Worm (Caenorhabditis elegans) whole organism, late embryonic: ENCODE data around the gene fbxa-218.
A peak's percentile ranks its signal among the peaks of the same experiment; 100 is the strongest.

Experiments used
- C38D4.7 ChIP-seq: fragments of 200-800 bp; sonication (Bioruptor generic); optimal IDR thresholded peaks from 2 replicates; lab custom pipeline; 2018; ENCODE audit warnings: mild to moderate bottlenecking, missing genetic modification characterization, moderate library complexity, missing compliant biosample characterization
- K09A11.1 ChIP-seq: sonication (generic microtip); optimal IDR thresholded peaks from 2 replicates; lab custom pipeline; 2017; ENCODE audit warnings: antibody characterized with exemption, mild to moderate bottlenecking, missing genetic modification characterization, missing compliant biosample characterization; ENCODE audit not compliant: insufficient read depth
- T23F11.4 ChIP-seq: fragments of 200-800 bp; sonication (Bioruptor generic); optimal IDR thresholded peaks from 2 replicates; lab custom pipeline; 2018; ENCODE audit warnings: mild to moderate bottlenecking, missing genetic modification characterization, missing compliant biosample characterization
- ama-1 ChIP-seq: fragments of 150-350 bp; optimal IDR thresholded peaks from 2 replicates; lab custom pipeline; 2014
- ceh-14 ChIP-seq: sonication (generic microtip); optimal IDR thresholded peaks from 2 replicates; lab custom pipeline; 2016; ENCODE audit warnings: missing genotype, missing genetic modification characterization, missing compliant biosample characterization
- ceh-18 ChIP-seq: sonication (generic microtip); optimal IDR thresholded peaks from 2 replicates; lab custom pipeline; 2016; ENCODE audit warnings: missing genetic modification characterization, missing compliant biosample characterization
- ceh-22 ChIP-seq: sonication (generic microtip); optimal IDR thresholded peaks from 2 replicates; lab custom pipeline; 2017; ENCODE audit warnings: missing biosample characterization, missing genetic modification characterization
- ceh-24 ChIP-seq: sonication (generic microtip); optimal IDR thresholded peaks from 2 replicates; lab custom pipeline; 2016; ENCODE audit warnings: mild to moderate bottlenecking, missing genetic modification characterization, missing compliant biosample characterization
- ceh-48 ChIP-seq: sonication (generic microtip); optimal IDR thresholded peaks from 2 replicates; lab custom pipeline; 2016; ENCODE audit warnings: missing genetic modification characterization, inconsistent platforms, missing compliant biosample characterization
- ceh-6 ChIP-seq: fragments of 200-800 bp; sonication (Bioruptor generic); optimal IDR thresholded peaks from 2 replicates; lab custom pipeline; 2018; ENCODE audit warnings: mild to moderate bottlenecking, missing genetic modification characterization, missing compliant biosample characterization
- ceh-9 ChIP-seq: sonication (generic microtip); optimal IDR thresholded peaks from 2 replicates; lab custom pipeline; 2016; ENCODE audit warnings: mild to moderate bottlenecking, missing genetic modification characterization, inconsistent platforms, missing compliant biosample characterization
- dve-1 ChIP-seq: sonication (generic microtip); optimal IDR thresholded peaks from 2 replicates; lab custom pipeline; 2017; ENCODE audit warnings: antibody characterized with exemption, mild to moderate bottlenecking, missing genetic modification characterization, missing compliant biosample characterization
- elt-2 ChIP-seq: sonication (generic microtip); optimal IDR thresholded peaks from 2 replicates; lab custom pipeline; 2016; ENCODE audit warnings: missing genetic modification reagents, missing genetic modification characterization, missing compliant biosample characterization
- elt-4 ChIP-seq: sonication (generic microtip); optimal IDR thresholded peaks from 2 replicates; lab custom pipeline; 2016; ENCODE audit warnings: missing genetic modification characterization, missing compliant biosample characterization
- fkh-10 ChIP-seq: fragments of 150-350 bp; optimal IDR thresholded peaks from 2 replicates; lab custom pipeline; 2014; ENCODE audit warnings: missing biosample characterization, missing genetic modification reagents, missing genetic modification characterization
- gmeb-2 ChIP-seq: sonication (generic microtip); optimal IDR thresholded peaks from 2 replicates; lab custom pipeline; 2016; ENCODE audit warnings: missing genetic modification characterization, inconsistent platforms, missing compliant biosample characterization
- hlh-15 ChIP-seq: sonication (generic microtip); optimal IDR thresholded peaks from 2 replicates; lab custom pipeline; 2016; ENCODE audit warnings: missing genetic modification characterization, missing compliant biosample characterization
- hlh-6 ChIP-seq: sonication (generic microtip); optimal IDR thresholded peaks from 2 replicates; lab custom pipeline; 2016; ENCODE audit warnings: missing genotype, missing genetic modification characterization, missing compliant biosample characterization
- hlh-8 ChIP-seq: sonication (generic microtip); optimal IDR thresholded peaks from 2 replicates; lab custom pipeline; 2016; ENCODE audit warnings: missing genotype, missing genetic modification characterization, missing compliant biosample characterization
- lim-6 ChIP-seq: sonication (generic microtip); optimal IDR thresholded peaks from 2 replicates; lab custom pipeline; 2016; ENCODE audit warnings: missing genetic modification characterization, missing compliant biosample characterization
- madf-2 ChIP-seq: sonication (generic microtip); optimal IDR thresholded peaks from 2 replicates; lab custom pipeline; 2017; ENCODE audit warnings: missing genetic modification characterization, missing compliant biosample characterization
- nfya-1 ChIP-seq: sonication (generic microtip); optimal IDR thresholded peaks from 2 replicates; lab custom pipeline; 2017; ENCODE audit warnings: missing genetic modification characterization, mild to moderate bottlenecking, missing compliant biosample characterization, antibody characterized with exemption, moderate library complexity
- nhr-11 ChIP-seq: fragments of 150-350 bp; optimal IDR thresholded peaks from 2 replicates; lab custom pipeline; 2014; ENCODE audit warnings: missing biosample characterization, missing genetic modification characterization
- nhr-232 ChIP-seq: sonication (generic microtip); optimal IDR thresholded peaks from 2 replicates; lab custom pipeline; 2016; ENCODE audit warnings: missing genetic modification characterization, missing compliant biosample characterization
- npax-4 ChIP-seq: sonication (generic microtip); optimal IDR thresholded peaks from 2 replicates; lab custom pipeline; 2016; ENCODE audit warnings: missing genetic modification characterization, missing compliant biosample characterization
- pat-9 ChIP-seq: fragments of 200-800 bp; sonication (Bioruptor generic); optimal IDR thresholded peaks from 2 replicates; lab custom pipeline; 2018; ENCODE audit warnings: mild to moderate bottlenecking, missing genetic modification characterization, moderate library complexity, missing compliant biosample characterization
- pax-1 ChIP-seq: fragments of 150-350 bp; optimal IDR thresholded peaks from 2 replicates; lab custom pipeline; 2014; ENCODE audit warnings: missing biosample characterization, missing genetic modification characterization
- pha-4 ChIP-seq: fragments of 150-350 bp; optimal IDR thresholded peaks from 2 replicates; lab custom pipeline; 2018; ENCODE audit warnings: missing biosample characterization, missing genetic modification reagents, missing genetic modification characterization
- ref-2 ChIP-seq: sonication (generic microtip); optimal IDR thresholded peaks from 2 replicates; lab custom pipeline; 2016; ENCODE audit warnings: missing genetic modification characterization, missing compliant biosample characterization
- sdc-2 ChIP-seq: sonication (generic microtip); optimal IDR thresholded peaks from 2 replicates; lab custom pipeline; 2016; ENCODE audit warnings: missing genotype, missing genetic modification characterization, missing compliant biosample characterization
- sox-2 ChIP-seq: fragments of 200-800 bp; sonication (Bioruptor generic); IDR thresholded peaks from 2 replicates; pipeline ENCODE4 v1.3.6; 2022; ENCODE audit warnings: missing genetic modification reagents, missing genetic modification characterization, missing compliant biosample characterization
- sox-4 ChIP-seq: sonication (generic microtip); optimal IDR thresholded peaks from 2 replicates; lab custom pipeline; 2017; ENCODE audit warnings: mild to moderate bottlenecking, missing genetic modification characterization, inconsistent platforms, missing compliant biosample characterization
- syd-9 ChIP-seq: sonication (generic microtip); optimal IDR thresholded peaks from 2 replicates; lab custom pipeline; 2016; ENCODE audit warnings: mild to moderate bottlenecking, missing genetic modification characterization, moderate library complexity, missing compliant biosample characterization
- tbx-2 ChIP-seq: sonication (generic microtip); optimal IDR thresholded peaks from 2 replicates; lab custom pipeline; 2016; ENCODE audit warnings: missing genetic modification characterization, missing compliant biosample characterization
- unc-42 ChIP-seq: sonication (generic microtip); optimal IDR thresholded peaks from 2 replicates; lab custom pipeline; 2016; ENCODE audit warnings: missing genotype, missing genetic modification characterization, missing compliant biosample characterization

Gene fbxa-218

ce11 chrIII:12399709-12400108, 36.6 kb upstream of the fbxa-218 start (continued):
- TF ChIP-seq unc-42 (tag; lab: Kevin White, UChicago) (no peak), T23F11.4 (peak; percentile 3), npax-4 (tag; lab: Kevin White, UChicago) (peak; percentile 36), nhr-11 (tag; lab: Kevin White, UChicago) (no peak), tbx-2 (tag; lab: Kevin White, UChicago) (no peak), hlh-6 (tag; lab: Kevin White, UChicago) (no peak), nfya-1 (tag; lab: Kevin White, UChicago) (no peak), elt-2 (tag; lab: Kevin White, UChicago) (peak; percentile 48), pha-4 (tag; lab: Kevin White, UChicago) (no peak), hlh-15 (tag; lab: Kevin White, UChicago) (peak; percentile 7), madf-2 (no peak), nhr-232 (peak; percentile 23), sox-2 (GFP tag; lab: Robert Waterston, UW) (0 out of 2 replicates have a peak, but pooled peaks have one; percentile 42), hlh-8 (tag; lab: Kevin White, UChicago) (no peak), K09A11.1 (tag; lab: Kevin White, UChicago) (no peak), ceh-18 (tag; lab: Kevin White, UChicago) (peak; percentile 16)

DNA sequence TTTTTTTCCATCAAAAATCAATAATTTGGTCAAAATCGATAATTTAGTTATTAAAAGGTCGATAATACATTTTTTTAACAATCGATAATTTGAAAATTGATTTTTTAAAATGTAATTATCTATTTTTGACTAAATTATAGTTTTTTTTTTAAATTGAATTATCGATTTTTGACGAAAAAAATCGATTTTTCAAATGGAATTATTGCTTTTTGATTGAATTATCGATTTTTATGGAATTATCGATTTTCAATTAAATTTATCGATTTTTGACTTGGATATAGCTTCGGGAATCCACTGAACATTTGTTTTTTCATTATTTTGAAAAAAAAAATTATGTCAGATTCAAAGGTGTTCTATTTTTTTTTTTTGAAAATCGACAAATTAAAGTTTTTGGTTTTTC, 26.0 kb upstream of the fbxa-218 start:
- TF ChIP-seq C38D4.7: no peak
- TF ChIP-seq pat-9 (tag; lab: Kevin White, UChicago): no peak
- no peak for TF ChIP-seq nhr-232
- TF ChIP-seq syd-9: no peak
- TF ChIP-seq ceh-22 (tag; lab: Kevin White, UChicago): no peak
- TF ChIP-seq sox-2 (GFP tag; lab: Robert Waterston, UW): no peak
- TF ChIP-seq elt-4 (tag; lab: Kevin White, UChicago): no peak
- no peak for TF ChIP-seq ref-2
- TF ChIP-seq npax-4 (tag; lab: Kevin White, UChicago): no peak
- TF ChIP-seq fkh-10 (GFP tag; lab: Kevin White, UChicago): no peak
- no peak for TF ChIP-seq dve-1 (tag; lab: Kevin White, UChicago)
- no peak for TF ChIP-seq ama-1 (lab: Kevin White, UChicago)
- TF ChIP-seq ceh-24 (tag; lab: Kevin White, UChicago): no peak
- no peak for TF ChIP-seq sox-4 (tag; lab: Kevin White, UChicago)
- TF ChIP-seq, all 69 proteins: peak for 0

DNA sequence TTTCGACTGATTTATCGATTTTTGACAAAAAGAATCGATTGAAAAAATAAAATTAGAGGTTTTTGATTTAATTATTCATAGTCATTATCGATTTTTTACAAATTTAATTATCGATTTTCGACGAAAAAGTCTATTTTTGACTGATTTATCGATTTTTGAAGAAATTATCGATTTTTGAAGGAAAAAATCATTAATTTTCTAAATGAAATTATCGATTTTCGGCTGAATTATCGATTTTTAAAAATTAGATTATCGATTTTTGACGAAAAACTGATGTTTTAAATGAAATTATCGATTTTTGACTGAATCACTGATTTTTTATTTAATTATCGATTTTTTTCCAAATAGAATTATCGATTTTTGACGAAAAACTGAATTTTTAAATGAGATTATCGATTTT, 25.3 kb upstream of the fbxa-218 start:
- no peak for TF ChIP-seq sdc-2
- TF ChIP-seq ceh-48 (tag; lab: Kevin White, UChicago): peak; percentile 71
- TF ChIP-seq, all 69 proteins: peak for 1

DNA sequence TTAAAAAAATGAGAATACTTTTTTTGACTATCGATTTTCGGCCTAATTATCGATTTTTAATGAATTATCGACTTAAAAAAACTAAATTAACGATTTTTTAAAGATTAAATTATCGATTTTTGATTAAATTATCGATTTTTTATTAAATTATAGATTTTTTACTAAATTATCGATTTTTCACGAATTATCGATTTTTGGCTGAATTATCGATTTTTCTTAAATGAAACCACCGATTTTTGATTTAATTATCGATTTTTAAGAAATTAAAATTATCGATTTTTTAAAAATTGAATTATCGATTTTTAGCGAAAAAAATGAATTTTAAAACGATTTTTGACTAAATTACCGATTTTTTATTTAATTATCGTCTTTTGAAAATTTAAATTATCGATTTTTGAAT, 24.6 kb upstream of the fbxa-218 start:
- TF ChIP-seq ceh-14 (tag; lab: Kevin White, UChicago) (no peak), ceh-6 (no peak), ceh-9 (tag; lab: Kevin White, UChicago) (no peak), pax-1 (tag; lab: Kevin White, UChicago) (no peak), gmeb-2 (no peak), sox-4 (tag; lab: Kevin White, UChicago) (no peak), madf-2 (no peak), ceh-48 (tag; lab: Kevin White, UChicago) (peak; percentile 14)

DNA sequence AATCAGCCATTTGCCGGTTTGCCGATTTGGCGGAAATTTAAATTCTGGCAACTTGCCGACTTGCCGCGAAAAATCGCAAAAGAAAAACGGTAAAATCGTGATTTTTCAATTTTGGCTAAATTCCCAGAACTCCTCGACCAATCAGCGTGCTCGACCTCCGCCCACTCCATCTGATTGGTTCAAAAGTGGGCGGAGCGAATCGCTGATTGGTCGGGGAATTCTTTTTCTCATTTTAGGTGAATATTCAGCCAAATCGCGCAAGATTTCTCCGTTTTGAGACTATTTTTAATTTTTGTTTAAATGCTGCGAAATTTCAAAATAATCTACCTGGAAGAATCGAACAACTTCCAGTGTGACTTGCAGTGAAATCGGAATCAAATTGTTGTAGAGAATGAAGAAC, 21.8 kb upstream of the fbxa-218 start:
- TF ChIP-seq nfya-1 (tag; lab: Kevin White, UChicago) (peak; percentile 91), lim-6 (tag; lab: Kevin White, UChicago) (no peak)
